Fruit fly (Drosophila melanogaster): ENCODE measurements around the gene E5.

Gene E5

DNA sequence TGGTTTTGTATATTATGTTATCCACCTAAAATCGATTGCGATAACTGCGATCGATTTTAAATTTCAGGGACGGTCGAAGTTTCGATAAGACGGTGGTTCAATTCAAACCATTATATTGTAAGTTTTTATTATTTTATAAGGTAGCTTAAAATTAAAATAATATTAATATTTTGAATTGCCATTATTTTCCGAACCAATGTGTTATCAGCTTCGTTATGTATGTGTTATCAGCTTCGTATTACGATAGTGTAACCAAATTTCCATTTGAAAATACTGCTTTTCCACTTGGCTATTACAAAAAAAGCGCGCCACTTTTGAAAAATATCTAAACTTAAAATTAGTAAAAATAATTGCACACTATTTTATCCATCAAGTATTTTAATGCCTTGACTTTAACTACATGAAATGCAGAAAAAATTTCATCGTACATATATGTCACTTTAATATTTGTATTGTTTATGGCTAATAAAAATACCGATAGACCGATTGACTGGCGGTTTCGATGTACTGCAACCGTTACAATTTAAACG is 34.8 kb downstream of the E5 start, which contains the start of gene CG31495 (continued):
- TF ChIP-seq CG13775 (GFP tag; optimal IDR thresholded peaks at IDR 0.05) (peak; percentile 24), Adf1 (GFP tag; IDR thresholded peaks at IDR 0.05) (no peak), Bteb2 (GFP tag; optimal IDR thresholded peaks at IDR 0.05) (no peak), ems (GFP tag; optimal IDR thresholded peaks at IDR 0.05) (no peak), Dek (tag; optimal IDR thresholded peaks at IDR 0.05) (peak; percentile 25), Scr (GFP tag; IDR thresholded peaks at IDR 0.05; ENCODE audit: partially characterized antibody) (peak; percentile 64), zen (tag; optimal IDR thresholded peaks at IDR 0.05) (peak; percentile 47), CG18011 (GFP tag; optimal IDR thresholded peaks at IDR 0.05) (peak; percentile 51), ase (GFP tag; IDR thresholded peaks at IDR 0.05) (no peak), YL-1 (GFP tag; optimal IDR thresholded peaks at IDR 0.05) (peak; percentile 8), CG11560 (tag; IDR thresholded peaks at IDR 0.05) (no peak), mam (GFP tag; optimal IDR thresholded peaks at IDR 0.05) (peak; percentile 56), hkb (optimal IDR thresholded peaks at IDR 0.05) (no peak), hkb (GFP tag; IDR thresholded peaks at IDR 0.05) (0 out of 2 replicates have a peak, but pooled peaks have one; percentile 9), row (GFP tag; IDR thresholded peaks at IDR 0.05) (peak; percentile 80), jing (GFP tag; optimal IDR thresholded peaks at IDR 0.05) (no peak), CG8290 (GFP tag; optimal IDR thresholded peaks at IDR 0.05) (peak; percentile 55), CG8290 (tag; optimal IDR thresholded peaks at IDR 0.05) (no peak), Dp (GFP tag; optimal IDR thresholded peaks at IDR 0.05) (peak; percentile 76), CG31441 (GFP tag; IDR thresholded peaks at IDR 0.05) (0 out of 2 replicates have a peak, but pooled peaks have one; percentile 11), ac (GFP tag; optimal IDR thresholded peaks at IDR 0.05) (no peak), mirr (GFP tag; optimal IDR thresholded peaks at IDR 0.05) (no peak), CG33557 (GFP tag; optimal IDR thresholded peaks at IDR 0.05) (no peak), cas (GFP tag; IDR thresholded peaks at IDR 0.05) (no peak), nmo (GFP tag; optimal IDR thresholded peaks at IDR 0.05) (peak; percentile 59), Ets65A (GFP tag) (peak; percentile 84), CG17802 (tag; optimal IDR thresholded peaks at IDR 0.05) (peak; percentile 77), NK7.1 (GFP tag; optimal IDR thresholded peaks at IDR 0.05) (no peak), Hr78 (GFP tag; optimal IDR thresholded peaks at IDR 0.05) (no peak), chif (GFP tag; optimal IDR thresholded peaks at IDR 0.05) (peak in 1 of 2 experiments; percentile 4), ken (GFP tag; IDR thresholded peaks at IDR 0.05) (no peak), CG7928 (GFP tag; optimal IDR thresholded peaks at IDR 0.05) (peak; percentile 70), dm (GFP tag; optimal IDR thresholded peaks at IDR 0.05) (no peak), CG1792 (GFP tag; optimal IDR thresholded peaks at IDR 0.05) (no peak), CG14441 (GFP tag; IDR thresholded peaks at IDR 0.05) (no peak), Mrtf (GFP tag; IDR thresholded peaks at IDR 0.05) (no peak), vnd (GFP tag; IDR thresholded peaks at IDR 0.05; ENCODE audit: partially characterized antibody) (peak; percentile 42; the same call in 1 of the 3 replicates), CG17186 (GFP tag; optimal IDR thresholded peaks at IDR 0.05) (peak; percentile 84), Doc2 (GFP tag; IDR thresholded peaks at IDR 0.05) (no peak), CG1024 (GFP tag; IDR thresholded peaks at IDR 0.05) (0 out of 2 replicates have a peak, but pooled peaks have one; percentile 3), az2 (GFP tag; optimal IDR thresholded peaks at IDR 0.05) (peak; percentile 25), crc (GFP tag; optimal IDR thresholded peaks at IDR 0.05) (no peak), Camta (GFP tag; optimal IDR thresholded peaks at IDR 0.05) (peak; percentile 33), CG30020 (tag; optimal IDR thresholded peaks at IDR 0.05) (peak; percentile 85), CG15269 (tag; optimal IDR thresholded peaks at IDR 0.05) (no peak), CG9797 (GFP tag; optimal IDR thresholded peaks at IDR 0.05) (peak; percentile 66), Lim3 (GFP tag; IDR thresholded peaks at IDR 0.05) (no peak), H2.0 (GFP tag; IDR thresholded peaks at IDR 0.05) (no peak), klu (GFP tag; IDR thresholded peaks at IDR 0.05) (no peak), unc-4 (GFP tag; IDR thresholded peaks at IDR 0.05; ENCODE audit: partially characterized antibody) (peak; percentile 41), Abd-B (GFP tag; optimal IDR thresholded peaks at IDR 0.05) (peak; percentile 57)

Data from whole organism, embryonic.